Fruit fly (Drosophila melanogaster) whole organism, embryonic: Measurements from ENCODE around the gene CG7139.

Experiments used
- CG10267 ChIP-seq: fragments of 200-800 bp; sonication (Bioruptor generic); optimal IDR thresholded peaks from 2 replicates; lab custom pipeline; 2018; ENCODE audit warnings: missing biosample characterization, mild to moderate bottlenecking, missing genetic modification characterization, moderate library complexity
- CG14860 ChIP-seq: fragments of 200-800 bp; sonication (Bioruptor generic); IDR thresholded peaks from 3 replicates; pipeline ENCODE4 v1.3.6; 2022; ENCODE audit warnings: missing biosample characterization, missing genetic modification characterization; ENCODE audit not compliant: partially characterized antibody
- CG15601 ChIP-seq: fragments of 200-800 bp; sonication (Bioruptor generic); optimal IDR thresholded peaks from 3 replicates; lab custom pipeline; 2019; ENCODE audit warnings: missing biosample characterization, mild to moderate bottlenecking, missing genetic modification characterization, moderate library complexity
- CG16813 ChIP-seq: fragments of 200-800 bp; sonication (Bioruptor generic); IDR thresholded peaks from 3 replicates; pipeline ENCODE4 v1.3.6; 2022; ENCODE audit warnings: missing biosample characterization, missing genetic modification characterization; ENCODE audit not compliant: partially characterized antibody
- CG42726 ChIP-seq: fragments of 200-800 bp; sonication (Bioruptor generic); IDR thresholded peaks from 2 replicates; pipeline ENCODE4 v1.3.6; 2022; ENCODE audit warnings: missing biosample characterization, missing genetic modification characterization; ENCODE audit not compliant: partially characterized antibody
- CG6791 ChIP-seq: fragments of 200-800 bp; sonication (Bioruptor generic); IDR thresholded peaks from 3 replicates; pipeline ENCODE4 v1.3.6; 2022; ENCODE audit warnings: missing biosample characterization, missing genetic modification characterization; ENCODE audit not compliant: partially characterized antibody
- CG7963 ChIP-seq: fragments of 200-800 bp; sonication (Bioruptor generic); IDR thresholded peaks from 3 replicates; pipeline ENCODE4 v1.3.6; 2022; ENCODE audit warnings: missing biosample characterization, missing genetic modification characterization; ENCODE audit not compliant: partially characterized antibody
- CG9932 ChIP-seq: fragments of 200-800 bp; sonication (Bioruptor generic); IDR thresholded peaks from 2 replicates; pipeline ENCODE4 v1.3.6; 2022; ENCODE audit warnings: missing biosample characterization, missing genetic modification characterization
- D19A ChIP-seq: fragments of 200-800 bp; optimal IDR thresholded peaks from 3 replicates; lab custom pipeline; 2019; ENCODE audit warnings: missing biosample characterization, mild to moderate bottlenecking, missing genetic modification characterization, moderate library complexity
- Dfd ChIP-seq, 2 experiments: fragments of >200 bp; optimal IDR thresholded peaks; 2 replicates each; lab custom pipeline; 2017; ENCODE audit warnings: missing biosample characterization in 2 of 2, missing genetic modification characterization in 2 of 2
- Ets65A ChIP-seq: fragments of 200-800 bp; sonication (Bioruptor generic); peaks from one replicate; lab custom pipeline; 2016; ENCODE audit warnings: missing biosample characterization, missing genetic modification characterization
- HLH4C ChIP-seq: fragments of 200-800 bp; sonication (Bioruptor generic); IDR thresholded peaks from 3 replicates; pipeline ENCODE4 v1.3.6; 2022; ENCODE audit warnings: missing biosample characterization, missing genetic modification characterization; ENCODE audit not compliant: partially characterized antibody
- Hey ChIP-seq: fragments of 200-800 bp; sonication (Bioruptor generic); optimal IDR thresholded peaks from 3 replicates; lab custom pipeline; 2018; ENCODE audit warnings: missing biosample characterization, mild to moderate bottlenecking, missing genetic modification characterization
- Med ChIP-seq: fragments of 200-800 bp; sonication (Bioruptor generic); peaks from one replicate; lab custom pipeline; 2016; ENCODE audit warnings: missing biosample characterization, missing genetic modification characterization, mild to moderate bottlenecking, inconsistent platforms, moderate library complexity
- Neu2 ChIP-seq: fragments of 200-800 bp; sonication (Bioruptor generic); optimal IDR thresholded peaks from 3 replicates; lab custom pipeline; 2016; ENCODE audit warnings: missing biosample characterization, missing genetic modification characterization, borderline replicate concordance
- Nf-YA ChIP-seq: fragments of 200-800 bp; sonication (Bioruptor generic); IDR thresholded peaks from 2 replicates; pipeline ENCODE4 v1.3.6; 2022; ENCODE audit warnings: missing biosample characterization, missing genetic modification characterization
- Six4 ChIP-seq: fragments of 200-800 bp; sonication (Bioruptor generic); optimal IDR thresholded peaks from 2 replicates; lab custom pipeline; 2016; ENCODE audit warnings: missing biosample characterization, missing genetic modification characterization
- Tbp ChIP-seq: fragments of >200 bp; optimal IDR thresholded peaks from 2 replicates; lab custom pipeline; 2018; ENCODE audit warnings: missing biosample characterization, missing genetic modification characterization
- amos ChIP-seq: fragments of 200-800 bp; sonication (Bioruptor generic); IDR thresholded peaks from 2 replicates; pipeline ENCODE4 v1.3.6; 2022; ENCODE audit warnings: missing biosample characterization, missing genetic modification characterization; ENCODE audit not compliant: partially characterized antibody
- br ChIP-seq: fragments of >200 bp; optimal IDR thresholded peaks from 2 replicates; lab custom pipeline; 2017
- cad ChIP-seq: fragments of >200 bp; optimal IDR thresholded peaks from 2 replicates; lab custom pipeline; 2017; ENCODE audit warnings: missing biosample characterization, missing genetic modification characterization
- danr ChIP-seq: fragments of 200-800 bp; sonication (Bioruptor generic); IDR thresholded peaks from 2 replicates; pipeline ENCODE4 v1.3.6; 2022; ENCODE audit warnings: missing biosample characterization, missing genetic modification characterization
- dmrt99B ChIP-seq: fragments of 200-800 bp; sonication (Bioruptor generic); optimal IDR thresholded peaks from 2 replicates; lab custom pipeline; 2018; ENCODE audit warnings: missing biosample characterization, mild to moderate bottlenecking, missing genetic modification characterization, moderate library complexity
- ind ChIP-seq: fragments of 200-800 bp; sonication (Bioruptor generic); optimal IDR thresholded peaks from 3 replicates; lab custom pipeline; 2016; ENCODE audit warnings: missing biosample characterization, missing genetic modification characterization
- maf-S ChIP-seq: fragments of 200-800 bp; sonication (Bioruptor generic); optimal IDR thresholded peaks from 2 replicates; lab custom pipeline; 2016; ENCODE audit warnings: missing biosample characterization, missing genetic modification characterization
- nerfin-1 ChIP-seq: fragments of 200-800 bp; sonication (Bioruptor generic); optimal IDR thresholded peaks from 3 replicates; lab custom pipeline; 2019; ENCODE audit warnings: missing biosample characterization, mild to moderate bottlenecking, missing genetic modification characterization, moderate library complexity
- nerfin-2 ChIP-seq: fragments of 200-800 bp; sonication (Bioruptor generic); IDR thresholded peaks from 2 replicates; pipeline ENCODE4 v1.3.6; 2022; ENCODE audit warnings: missing biosample characterization, missing genetic modification characterization; ENCODE audit not compliant: partially characterized antibody
- sens ChIP-seq: fragments of 200-800 bp; sonication (Bioruptor generic); peaks from one replicate; lab custom pipeline; 2016; ENCODE audit warnings: missing biosample characterization, missing genetic modification characterization
- stwl ChIP-seq: fragments of 200-800 bp; sonication (Bioruptor generic); optimal IDR thresholded peaks from 3 replicates; lab custom pipeline; 2018; ENCODE audit warnings: missing biosample characterization, mild to moderate bottlenecking, missing genetic modification characterization, moderate library complexity
- vvl ChIP-seq: fragments of 200-800 bp; sonication (Bioruptor generic); IDR thresholded peaks from 2 replicates; pipeline ENCODE4 v1.3.6; 2022; ENCODE audit warnings: missing biosample characterization, missing genetic modification characterization
- zen ChIP-seq: fragments of 200-800 bp; sonication (Bioruptor generic); optimal IDR thresholded peaks from 3 replicates; lab custom pipeline; 2018; ENCODE audit warnings: missing biosample characterization, mild to moderate bottlenecking, missing genetic modification characterization, moderate library complexity

Gene CG7139

dm6 chr3L:22094308-22094866 is 22.7 kb upstream of the CG7139 start:
- TF ChIP-seq Neu2 (GFP tag; lab: Kevin White, UChicago) (peak; percentile 91), nerfin-1 (peak; percentile 60), ind (GFP tag; lab: Kevin White, UChicago) (no peak), D19A (tag; lab: Kevin White, UChicago) (peak; percentile 3), sens (GFP tag; lab: Kevin White, UChicago) (peak; percentile 45), CG6791 (GFP tag; lab: Robert Waterston, UW) (peak; percentile 23; the same call in 1 of the 3 replicates), stwl (tag; lab: Kevin White, UChicago) (peak; percentile 96), zen (tag; lab: Kevin White, UChicago) (peak; percentile 66), amos (GFP tag; lab: Robert Waterston, UW) (peak; percentile 18; the same call in 1 of the 2 replicates), CG10267 (tag; lab: Kevin White, UChicago) (peak; percentile 35), vvl (GFP tag; lab: Robert Waterston, UW) (no peak)

- TF ChIP-seq Med (GFP tag; lab: Kevin White, UChicago): peak; percentile 4
- TF ChIP-seq sens (GFP tag; lab: Kevin White, UChicago): peak; percentile 70
- no peak for TF ChIP-seq Six4 (GFP tag; lab: Kevin White, UChicago)
These were observed 19.7 kb upstream of the CG7139 start for dm6 chr3L:22091339-22091738.

dm6 chr3L:22083131-22083648 is 11.5 kb upstream of the CG7139 start:
- TF ChIP-seq CG16813 (GFP tag; lab: Robert Waterston, UW) (peak; percentile 73), nerfin-2 (GFP tag; lab: Robert Waterston, UW) (0 out of 2 replicates have a peak, but pooled peaks have one; percentile 41), HLH4C (GFP tag; lab: Robert Waterston, UW) (peak; percentile 46; the same call in 1 of the 3 replicates), Nf-YA (GFP tag; lab: Robert Waterston, UW) (no peak), br (lab: Kevin White, UChicago) (no peak), CG7963 (GFP tag; lab: Robert Waterston, UW) (0 out of 3 replicates have a peak, but pooled peaks have one; percentile 20), CG6791 (GFP tag; lab: Robert Waterston, UW) (peak; percentile 51; the same call in 1 of the 3 replicates), Ets65A (GFP tag; lab: Kevin White, UChicago) (peak; percentile 56), dmrt99B (tag; lab: Kevin White, UChicago) (no peak), D19A (tag; lab: Kevin White, UChicago) (peak; percentile 53), Dfd (GFP tag; optimal IDR thresholded peaks at IDR 0.05; lab: Kevin White, UChicago) (peak in 1 of 2 experiments; percentile 28), Hey (tag; lab: Kevin White, UChicago) (no peak), CG14860 (GFP tag; lab: Robert Waterston, UW) (peak; percentile 22; the same call in 1 of the 3 replicates), danr (no peak), maf-S (GFP tag; lab: Kevin White, UChicago) (no peak), zen (tag; lab: Kevin White, UChicago) (no peak)

- TF ChIP-seq CG42726 (GFP tag; lab: Robert Waterston, UW): no peak
- peak; percentile 79 for TF ChIP-seq Ets65A (GFP tag; lab: Kevin White, UChicago)
These were observed 10.8 kb upstream of the CG7139 start, which contains the start of gene msopa for dm6 chr3L:22082420-22082819. msopa (plus strand) TSS chr3L:22082720.

dm6 chr3L:22080022-22080421 is 8.4 kb upstream of the CG7139 start, which contains the start of gene Sfp79B:
Sfp79B (plus strand) TSS chr3L:22080322.
- TF ChIP-seq Tbp (no peak), cad (GFP tag; lab: Kevin White, UChicago) (no peak), CG9932 (no peak), Nf-YA (GFP tag; lab: Robert Waterston, UW) (no peak), CG15601 (tag; lab: Kevin White, UChicago) (no peak)
